Worm (Caenorhabditis elegans): Measurements from ENCODE around the gene F44A2.5.

F44A2.5 gene

ce11 chrV:9338452-9338851 is 41.0 kb downstream of the F44A2.5 start:
- TF ChIP-seq ama-1 (optimal IDR thresholded peaks at IDR 0.05) (peak; percentile 83), eyg-1 (tag; optimal IDR thresholded peaks at IDR 0.05) (no peak), ceh-30 (tag; optimal IDR thresholded peaks at IDR 0.05) (no peak)

- no peak for TF ChIP-seq madf-2 (tag; optimal IDR thresholded peaks at IDR 0.05)
- no peak for TF ChIP-seq pha-4 (tag; optimal IDR thresholded peaks at IDR 0.05)
- TF ChIP-seq ama-1 (optimal IDR thresholded peaks at IDR 0.05): peak; percentile 32
- TF ChIP-seq unc-3 (GFP tag; conservative IDR thresholded peaks at IDR 0.05): 0 out of 2 replicates have a peak, but pooled peaks have one; percentile 28
- TF ChIP-seq unc-3 (tag; optimal IDR thresholded peaks at IDR 0.05): no peak
- no peak for TF ChIP-seq K02D7.2 (tag; optimal IDR thresholded peaks at IDR 0.05)
Observed at ce11 chrV:9340318-9340717, 42.9 kb downstream of the F44A2.5 start.

- TF ChIP-seq madf-2 (tag; optimal IDR thresholded peaks at IDR 0.05): no peak
Observed at ce11 chrV:9342965-9343628, 45.7 kb downstream of the F44A2.5 start.

ce11 chrV:9343629-9344624 is 46.5 kb downstream of the F44A2.5 start, which contains the start of gene tos-1:
Gene tos-1, minus strand, starts transcription at chrV:9344203.
- TF ChIP-seq Y22D7AL.16 (tag; optimal IDR thresholded peaks at IDR 0.05) (peak; percentile 71), elt-2 (tag; optimal IDR thresholded peaks at IDR 0.05) (peak; percentile 97), T23F11.4 (GFP tag; optimal IDR thresholded peaks at IDR 0.05) (peak; percentile 90), syd-9 (tag; optimal IDR thresholded peaks at IDR 0.05) (peak; percentile 95), lim-6 (tag; optimal IDR thresholded peaks at IDR 0.05) (peak; percentile 46), ceh-22 (tag; optimal IDR thresholded peaks at IDR 0.05) (no peak), K02D7.2 (tag; optimal IDR thresholded peaks at IDR 0.05) (peak; percentile 70), ceh-24 (tag; optimal IDR thresholded peaks at IDR 0.05) (peak; percentile 60), unc-3 (GFP tag; conservative IDR thresholded peaks at IDR 0.05) (no peak; the same call in 1 of the 2 replicates), unc-3 (tag; optimal IDR thresholded peaks at IDR 0.05) (peak; percentile 96), lin-11 (tag; optimal IDR thresholded peaks at IDR 0.05) (peak; percentile 57), pha-4 (tag; optimal IDR thresholded peaks at IDR 0.05) (no peak), rnt-1 (tag; optimal IDR thresholded peaks at IDR 0.05) (peak; percentile 99), ceh-2 (tag; optimal IDR thresholded peaks at IDR 0.05) (peak; percentile 71), dve-1 (tag; optimal IDR thresholded peaks at IDR 0.05) (peak; percentile 96), dmd-4 (tag; optimal IDR thresholded peaks at IDR 0.05; ENCODE audit: borderline replicate concordance) (peak; percentile 68), gmeb-2 (tag; optimal IDR thresholded peaks at IDR 0.05) (peak; percentile 56), hlh-13 (GFP tag; optimal IDR thresholded peaks at IDR 0.05) (peak; percentile 40), zip-5 (tag; optimal IDR thresholded peaks at IDR 0.05) (peak; percentile 12), unc-42 (tag; optimal IDR thresholded peaks at IDR 0.05) (peak; percentile 97), ref-2 (tag; optimal IDR thresholded peaks at IDR 0.05) (peak; percentile 100), ama-1 (optimal IDR thresholded peaks at IDR 0.05) (peak; percentile 99), ceh-6 (GFP tag; optimal IDR thresholded peaks at IDR 0.05) (peak; percentile 21), ztf-16 (tag; optimal IDR thresholded peaks at IDR 0.05) (peak; percentile 93), hlh-15 (tag; optimal IDR thresholded peaks at IDR 0.05) (no peak), C38D4.7 (GFP tag; optimal IDR thresholded peaks at IDR 0.05) (peak; percentile 59), madf-2 (tag; optimal IDR thresholded peaks at IDR 0.05) (peak; percentile 91), C08G9.2 (tag; optimal IDR thresholded peaks at IDR 0.05) (peak; percentile 63), fkh-6 (tag; optimal IDR thresholded peaks at IDR 0.05) (peak; percentile 77), tbx-7 (tag; optimal IDR thresholded peaks at IDR 0.05) (peak; percentile 57), ceh-30 (tag; optimal IDR thresholded peaks at IDR 0.05) (no peak), unc-55 (GFP tag; optimal IDR thresholded peaks at IDR 0.05) (peak; percentile 94), ceh-19 (GFP tag; optimal IDR thresholded peaks at IDR 0.05) (peak; percentile 87), ttx-3 (tag; optimal IDR thresholded peaks at IDR 0.05) (peak; percentile 75), sdc-2 (tag; optimal IDR thresholded peaks at IDR 0.05) (peak; percentile 83), fax-1 (tag; optimal IDR thresholded peaks at IDR 0.05) (peak; percentile 66), pqm-1 (tag; optimal IDR thresholded peaks at IDR 0.05) (peak; percentile 98), ceh-14 (tag; optimal IDR thresholded peaks at IDR 0.05) (peak; percentile 97), ceh-31 (tag; optimal IDR thresholded peaks at IDR 0.05) (peak; percentile 97), hlh-6 (tag; optimal IDR thresholded peaks at IDR 0.05) (peak; percentile 77), nfya-1 (tag; optimal IDR thresholded peaks at IDR 0.05) (peak; percentile 93)
